Worm (Caenorhabditis elegans) whole organism, L3 larva: ENCODE results near the gene pigk-1.

ENCODE experiments used
- elt-1 ChIP-seq: fragments of 150-350 bp; optimal IDR thresholded peaks from 2 replicates; lab custom pipeline; 2014; ENCODE audit warnings: missing biosample characterization, missing genetic modification characterization
- lin-39 ChIP-seq: fragments of 150-350 bp; optimal IDR thresholded peaks from 2 replicates; lab custom pipeline; 2018; ENCODE audit warnings: missing biosample characterization, missing genetic modification reagents, missing genetic modification characterization
- nfya-1 ChIP-seq: sonication (generic microtip); optimal IDR thresholded peaks from 2 replicates; lab custom pipeline; 2017; ENCODE audit warnings: missing genetic modification characterization, mild to moderate bottlenecking, missing compliant biosample characterization, antibody characterized with exemption, moderate library complexity; ENCODE audit not compliant: insufficient read depth
- nhr-12 ChIP-seq: fragments of 150-350 bp; optimal IDR thresholded peaks from 2 replicates; lab custom pipeline; 2014; ENCODE audit warnings: missing biosample characterization, missing genetic modification characterization
- nhr-25 ChIP-seq: sonication (generic microtip); optimal IDR thresholded peaks from 2 replicates; lab custom pipeline; 2017; ENCODE audit warnings: missing biosample characterization, missing genetic modification characterization
- pha-4 ChIP-seq: fragments of 150-350 bp; optimal IDR thresholded peaks from 2 replicates; lab custom pipeline; 2014; ENCODE audit warnings: missing biosample characterization, missing genetic modification reagents, missing genetic modification characterization

DNA sequence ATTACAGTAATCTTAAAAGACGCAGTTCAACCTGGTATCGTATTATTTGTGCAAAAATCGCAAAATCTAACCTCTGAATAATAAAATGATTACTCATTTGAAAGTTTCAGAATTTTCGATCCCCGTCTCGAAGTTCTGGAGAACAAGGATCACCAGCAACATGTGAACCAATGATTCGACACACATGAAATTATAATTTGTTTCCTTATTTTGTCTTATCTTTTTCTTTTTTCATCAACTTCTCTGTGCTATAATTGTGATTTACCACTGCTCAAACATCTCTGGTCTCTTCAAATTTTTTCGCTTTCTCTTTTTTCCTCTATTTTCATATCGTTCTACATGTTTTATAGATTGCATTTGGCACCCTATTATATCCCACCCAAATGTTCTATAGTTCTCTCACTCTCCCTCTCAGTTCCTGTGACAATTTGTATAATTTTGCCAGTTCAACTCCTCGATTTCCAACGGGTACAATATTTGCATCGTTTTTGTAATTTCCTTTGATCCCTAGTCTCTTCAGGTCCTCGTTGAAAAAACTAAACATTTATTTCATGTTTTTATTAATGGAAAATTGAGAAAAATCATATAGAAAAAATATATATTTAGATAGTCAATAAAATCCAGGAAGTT, 46.7 kb downstream of the pigk-1 start:
- no peak for TF ChIP-seq elt-1 (tag; lab: Kevin White, UChicago)
- no peak for TF ChIP-seq nhr-25 (tag; lab: Kevin White, UChicago)
- peak; percentile 32 for TF ChIP-seq nfya-1 (tag; lab: Kevin White, UChicago)
- TF ChIP-seq lin-39 (tag; lab: Kevin White, UChicago): no peak
- no peak for TF ChIP-seq pha-4 (tag; lab: Kevin White, UChicago)
- no peak for TF ChIP-seq nhr-12
